Worm (Caenorhabditis elegans): ENCODE results near the gene ucr-2.2.
A peak's percentile ranks its signal among the peaks of the same experiment; 100 is the strongest.

The ucr-2.2 gene

ce11 chrX:15128184-15128583 lies 45.5 kb upstream of the ucr-2.2 start:
- TF ChIP-seq unc-42 (tag; optimal IDR thresholded peaks at IDR 0.05) (peak; percentile 87), pax-1 (tag; optimal IDR thresholded peaks at IDR 0.05) (no peak)

- TF ChIP-seq tbx-2 (tag; optimal IDR thresholded peaks at IDR 0.05) (no peak), ama-1 (optimal IDR thresholded peaks at IDR 0.05) (no peak), nhr-232 (tag; optimal IDR thresholded peaks at IDR 0.05) (no peak), madf-2 (tag; optimal IDR thresholded peaks at IDR 0.05) (no peak), npax-4 (tag; optimal IDR thresholded peaks at IDR 0.05) (no peak), T23F11.4 (GFP tag; optimal IDR thresholded peaks at IDR 0.05) (no peak), unc-55 (GFP tag; optimal IDR thresholded peaks at IDR 0.05) (no peak), lin-11 (tag; optimal IDR thresholded peaks at IDR 0.05) (no peak), ttx-3 (tag; optimal IDR thresholded peaks at IDR 0.05) (no peak)
Observed at ce11 chrX:15132073-15132472, 41.6 kb upstream of the ucr-2.2 start.

- TF ChIP-seq unc-42 (tag; optimal IDR thresholded peaks at IDR 0.05): peak; percentile 56
- TF ChIP-seq ceh-14 (tag; optimal IDR thresholded peaks at IDR 0.05): no peak
- no peak for TF ChIP-seq nhr-11 (tag; optimal IDR thresholded peaks at IDR 0.05)
Observed at ce11 chrX:15133180-15133579, 40.5 kb upstream of the ucr-2.2 start.

ce11 chrX:15134941-15135340 lies 38.8 kb upstream of the ucr-2.2 start:
- TF ChIP-seq fkh-6 (tag; optimal IDR thresholded peaks at IDR 0.05) (no peak), unc-42 (tag; optimal IDR thresholded peaks at IDR 0.05) (peak; percentile 76)

- TF ChIP-seq dmd-4 (tag; optimal IDR thresholded peaks at IDR 0.05; ENCODE audit: borderline replicate concordance): no peak
- no peak for TF ChIP-seq ets-4 (tag; optimal IDR thresholded peaks at IDR 0.05)
- no peak for TF ChIP-seq dve-1 (tag; optimal IDR thresholded peaks at IDR 0.05)
- peak; percentile 34 for TF ChIP-seq elt-2 (tag; optimal IDR thresholded peaks at IDR 0.05)
Observed at ce11 chrX:15146415-15147210, 27.1 kb upstream of the ucr-2.2 start.

- TF ChIP-seq lim-6 (tag; optimal IDR thresholded peaks at IDR 0.05) (no peak), K09A11.1 (tag; optimal IDR thresholded peaks at IDR 0.05; ENCODE audit: insufficient read depth) (no peak), npax-4 (tag; optimal IDR thresholded peaks at IDR 0.05) (no peak), F13H6.1 (tag; optimal IDR thresholded peaks at IDR 0.05) (no peak), nfya-1 (tag; optimal IDR thresholded peaks at IDR 0.05) (no peak)
Observed at ce11 chrX:15147640-15148039, 26.1 kb upstream of the ucr-2.2 start, which contains the start of gene unc-7. Gene unc-7 (minus strand): TSS chrX:15147740.

ce11 chrX:15148389-15148788 lies 25.3 kb upstream of the ucr-2.2 start:
- no peak for TF ChIP-seq ceh-31 (tag; optimal IDR thresholded peaks at IDR 0.05)
- no peak for TF ChIP-seq ceh-34 (tag; optimal IDR thresholded peaks at IDR 0.05)
- no peak for TF ChIP-seq lim-6 (tag; optimal IDR thresholded peaks at IDR 0.05)
- TF ChIP-seq ceh-2 (tag; optimal IDR thresholded peaks at IDR 0.05): no peak
- no peak for TF ChIP-seq ceh-18 (tag; optimal IDR thresholded peaks at IDR 0.05)
- TF ChIP-seq dmd-4 (tag; optimal IDR thresholded peaks at IDR 0.05; ENCODE audit: borderline replicate concordance): no peak
- no peak for TF ChIP-seq tbx-2 (tag; optimal IDR thresholded peaks at IDR 0.05)
- TF ChIP-seq ceh-24 (tag; optimal IDR thresholded peaks at IDR 0.05): no peak
- no peak for TF ChIP-seq elt-2 (tag; optimal IDR thresholded peaks at IDR 0.05)
- TF ChIP-seq che-1 (tag; optimal IDR thresholded peaks at IDR 0.05): no peak
- no peak for TF ChIP-seq sdc-2 (tag; optimal IDR thresholded peaks at IDR 0.05)
- no peak for TF ChIP-seq ref-2 (tag; optimal IDR thresholded peaks at IDR 0.05)
- TF ChIP-seq unc-3 (GFP tag; conservative IDR thresholded peaks at IDR 0.05): no peak
- TF ChIP-seq unc-3 (tag; optimal IDR thresholded peaks at IDR 0.05): no peak
- no peak for TF ChIP-seq madf-2 (tag; optimal IDR thresholded peaks at IDR 0.05)

All from whole organism, late embryonic.